Worm (Caenorhabditis elegans) whole organism, L4 larva: ENCODE data around the gene nrsn-1.

ENCODE experiments used
- R02D3.7 ChIP-seq: fragments of 150-350 bp; sonication (generic microtip); optimal IDR thresholded peaks from 3 replicates; lab custom pipeline; 2014; ENCODE audit warnings: missing biosample characterization, missing genetic modification characterization
- ama-1 ChIP-seq: fragments of 150-350 bp; optimal IDR thresholded peaks from 2 replicates; lab custom pipeline; 2014; ENCODE audit warnings: inconsistent platforms, mixed read lengths
- fkh-10 ChIP-seq: fragments of 150-350 bp; optimal IDR thresholded peaks from 2 replicates; lab custom pipeline; 2014; ENCODE audit warnings: missing biosample characterization, missing genetic modification reagents, missing genetic modification characterization
- lin-13 ChIP-seq: fragments of 150-350 bp; optimal IDR thresholded peaks from 2 replicates; lab custom pipeline; 2014; ENCODE audit warnings: missing biosample characterization, missing genetic modification reagents, missing genetic modification characterization
- lsy-2 ChIP-seq, 2 experiments: fragments of 150-350 bp in 1 of 2; sonication (generic microtip) in 1 of 2; optimal IDR thresholded peaks; 2 replicates each; lab custom pipeline; 2014 to 2017; ENCODE audit warnings: missing biosample characterization in 2 of 2, missing genetic modification characterization in 2 of 2
- pqm-1 ChIP-seq: sonication (generic microtip); optimal IDR thresholded peaks from 2 replicates; lab custom pipeline; 2017; ENCODE audit warnings: missing biosample characterization, missing genetic modification characterization
- skn-1 ChIP-seq: fragments of 150-350 bp; optimal IDR thresholded peaks from 2 replicates; lab custom pipeline; 2014; ENCODE audit warnings: missing biosample characterization, missing genetic modification characterization
- zfp-3 ChIP-seq: fragments of 200-800 bp; sonication (Bioruptor generic); conservative IDR thresholded peaks from 2 replicates; pipeline ENCODE4 v1.3.6; 2022; ENCODE audit warnings: missing genetic modification reagents, missing genetic modification characterization, missing compliant biosample characterization

DNA sequence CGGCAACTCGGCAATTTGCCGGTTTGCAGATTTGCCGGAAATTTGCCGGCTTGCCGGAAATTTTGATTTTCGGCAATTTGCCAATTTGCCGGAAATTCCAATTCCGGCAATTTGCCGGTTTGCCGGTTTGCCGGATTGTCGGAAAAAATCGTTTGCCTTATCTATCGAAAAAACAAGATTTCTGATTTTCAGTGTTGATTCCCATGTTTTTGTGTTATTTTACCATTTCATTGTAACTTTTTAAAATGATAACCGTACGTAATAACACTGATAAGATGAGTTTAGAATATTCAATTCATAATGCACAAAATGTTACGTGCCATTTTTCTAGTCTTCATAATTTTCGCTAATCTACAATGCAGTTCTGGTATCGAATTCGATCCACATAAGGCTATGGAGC lies 45.1 kb upstream of the nrsn-1 start, which contains the start of gene oac-55:
- TF ChIP-seq R02D3.7 (tag; lab: Kevin White, UChicago) (no peak), zfp-3 (GFP tag; lab: Robert Waterston, UW) (no peak), skn-1 (no peak), pqm-1 (tag; lab: Kevin White, UChicago) (no peak), ama-1 (lab: Kevin White, UChicago) (no peak), fkh-10 (no peak), lsy-2 (tag; optimal IDR thresholded peaks at IDR 0.05; lab: Kevin White, UChicago) (no peak), lin-13 (no peak)
